Worm (Caenorhabditis elegans) whole organism, L1 larva: Measurements from ENCODE around the gene ptr-25.
A peak's percentile ranks its signal among the peaks of the same experiment; 100 is the strongest.

Source experiments
- C04F5.9 ChIP-seq: sonication (generic microtip); optimal IDR thresholded peaks from 2 replicates; lab custom pipeline; 2016; ENCODE audit warnings: missing genetic modification characterization, missing compliant biosample characterization
- F16B12.6 ChIP-seq: fragments of 150-350 bp; optimal IDR thresholded peaks from 2 replicates; lab custom pipeline; 2014; ENCODE audit warnings: missing biosample characterization, missing genetic modification characterization
- Y116A8C.19 ChIP-seq: sonication (generic microtip); optimal IDR thresholded peaks from 2 replicates; lab custom pipeline; 2016; ENCODE audit warnings: missing compliant biosample characterization, missing genetic modification characterization, borderline replicate concordance
- alr-1 ChIP-seq: fragments of 200-800 bp; sonication (Bioruptor generic); optimal IDR thresholded peaks from 2 replicates; lab custom pipeline; 2018; ENCODE audit warnings: borderline replicate concordance, mild to moderate bottlenecking, missing genetic modification characterization, missing compliant biosample characterization
- aly-2 ChIP-seq: fragments of 150-350 bp; optimal IDR thresholded peaks from 2 replicates; lab custom pipeline; 2014; ENCODE audit warnings: missing biosample characterization, missing genetic modification characterization
- blmp-1 ChIP-seq: fragments of 150-350 bp; optimal IDR thresholded peaks from 2 replicates; lab custom pipeline; 2014; ENCODE audit warnings: missing biosample characterization, missing genetic modification characterization
- ceh-63 ChIP-seq: fragments of 200-800 bp; sonication (Bioruptor generic); optimal IDR thresholded peaks from 2 replicates; lab custom pipeline; 2018; ENCODE audit warnings: mild to moderate bottlenecking, missing genetic modification characterization, missing compliant biosample characterization
- ceh-88 ChIP-seq: fragments of 200-800 bp; sonication (Bioruptor generic); IDR thresholded peaks from 2 replicates; pipeline ENCODE4 v1.3.6; 2022; ENCODE audit warnings: missing genetic modification characterization, missing compliant biosample characterization
- dpl-1 ChIP-seq, 3 experiments: fragments of 150-350 bp in 2 of 3; sonication (generic microtip) in 1 of 3; optimal IDR thresholded peaks; 2 replicates each; lab custom pipeline; 2014 to 2017; ENCODE audit warnings: missing biosample characterization in 3 of 3, missing genetic modification characterization in 3 of 3, missing genetic modification reagents in 3 of 3
- dsc-1 ChIP-seq: sonication (generic microtip); optimal IDR thresholded peaks from 2 replicates; lab custom pipeline; 2016; ENCODE audit warnings: mild to moderate bottlenecking, missing genetic modification characterization, missing compliant biosample characterization
- efl-1 ChIP-seq, 4 experiments: fragments of 150-350 bp; optimal IDR thresholded peaks in 3 of 4; peaks in 1 of 4; 1 replicate in 1 of 4; 2 replicates in 3 of 4; lab custom pipeline; 2014; ENCODE audit warnings: missing biosample characterization in 2 of 4, missing genetic modification characterization in 2 of 4, missing genetic modification reagents in 2 of 4
- efl-3 ChIP-seq: fragments of 200-800 bp; sonication (Bioruptor generic); optimal IDR thresholded peaks from 2 replicates; lab custom pipeline; 2018; ENCODE audit warnings: mild to moderate bottlenecking, missing genetic modification characterization, missing compliant biosample characterization
- egl-13 ChIP-seq: sonication (generic microtip); optimal IDR thresholded peaks from 2 replicates; lab custom pipeline; 2016; ENCODE audit warnings: missing genotype, missing genetic modification reagents, missing genetic modification characterization, missing compliant biosample characterization
- elt-3 ChIP-seq, 6 experiments: fragments of 150-350 bp in 1 of 6; sonication (generic microtip); optimal IDR thresholded peaks; 2 replicates each; lab custom pipeline; 2017 to 2018; ENCODE audit warnings: missing biosample characterization in 6 of 6, missing genetic modification characterization in 6 of 6, inconsistent platforms in 1 of 6
- ets-5 ChIP-seq: fragments of 200-800 bp; sonication (Bioruptor generic); IDR thresholded peaks from 2 replicates; pipeline ENCODE4 v1.3.6; 2022; ENCODE audit warnings: missing genetic modification characterization, missing compliant biosample characterization
- fkh-4 ChIP-seq: sonication (generic microtip); optimal IDR thresholded peaks from 2 replicates; lab custom pipeline; 2016; ENCODE audit warnings: missing compliant biosample characterization, missing genetic modification characterization, borderline replicate concordance
- fkh-8 ChIP-seq: sonication (generic microtip); optimal IDR thresholded peaks from 2 replicates; lab custom pipeline; 2016; ENCODE audit warnings: mild to moderate bottlenecking, missing genetic modification characterization, missing compliant biosample characterization
- hlh-4 ChIP-seq: sonication (generic microtip); optimal IDR thresholded peaks from 2 replicates; lab custom pipeline; 2016; ENCODE audit warnings: mild to moderate bottlenecking, missing genetic modification characterization, missing compliant biosample characterization
- isw-1 ChIP-seq: fragments of 200-800 bp; sonication (Bioruptor generic); IDR thresholded peaks from 2 replicates; pipeline ENCODE4 v1.3.6; 2022; ENCODE audit warnings: missing genetic modification characterization, missing compliant biosample characterization
- jun-1 ChIP-seq: fragments of 150-350 bp; optimal IDR thresholded peaks from 2 replicates; lab custom pipeline; 2014; ENCODE audit warnings: missing biosample characterization, missing genetic modification reagents, missing genetic modification characterization
- lin-13 ChIP-seq: fragments of 150-350 bp; optimal IDR thresholded peaks from 2 replicates; lab custom pipeline; 2014; ENCODE audit warnings: missing biosample characterization, missing genetic modification reagents, missing genetic modification characterization
- lir-3 ChIP-seq: sonication (generic microtip); optimal IDR thresholded peaks from 2 replicates; lab custom pipeline; 2016; ENCODE audit warnings: mild to moderate bottlenecking, missing genetic modification characterization, moderate library complexity, missing compliant biosample characterization; ENCODE audit not compliant: poor library complexity
- lsy-2 ChIP-seq, 2 experiments: fragments of 150-350 bp; optimal IDR thresholded peaks; 2 replicates each; lab custom pipeline; 2014; ENCODE audit warnings: missing biosample characterization in 2 of 2, missing genetic modification characterization in 2 of 2
- mab-9 ChIP-seq: fragments of 200-800 bp; sonication (Bioruptor generic); IDR thresholded peaks from 2 replicates; pipeline ENCODE4 v1.3.6; 2022; ENCODE audit warnings: missing genetic modification reagents, missing genetic modification characterization, missing compliant biosample characterization
- mef-2 ChIP-seq: fragments of 150-350 bp; optimal IDR thresholded peaks from 2 replicates; lab custom pipeline; 2014; ENCODE audit warnings: missing biosample characterization, missing genetic modification characterization
- mep-1 ChIP-seq: fragments of 150-350 bp; optimal IDR thresholded peaks from 2 replicates; lab custom pipeline; 2014; ENCODE audit warnings: missing biosample characterization, missing genetic modification characterization
- nhr-12 ChIP-seq: sonication (generic microtip); optimal IDR thresholded peaks from 2 replicates; lab custom pipeline; 2017; ENCODE audit warnings: missing biosample characterization, missing genetic modification characterization
- nhr-19 ChIP-seq: fragments of 200-800 bp; sonication (Bioruptor generic); conservative IDR thresholded peaks from 2 replicates; pipeline ENCODE4 v1.3.6; 2022; ENCODE audit warnings: missing genetic modification characterization, missing compliant biosample characterization
- nhr-20 ChIP-seq: sonication (generic microtip); optimal IDR thresholded peaks from 2 replicates; lab custom pipeline; 2016; ENCODE audit warnings: mild to moderate bottlenecking, missing genetic modification characterization, missing compliant biosample characterization
- nhr-237 ChIP-seq: fragments of 150-350 bp; optimal IDR thresholded peaks from 2 replicates; lab custom pipeline; 2014; ENCODE audit warnings: missing biosample characterization, missing genetic modification characterization
- nhr-76 ChIP-seq: sonication (generic microtip); optimal IDR thresholded peaks from 2 replicates; lab custom pipeline; 2017; ENCODE audit warnings: missing biosample characterization, missing genetic modification characterization
- nhr-85 ChIP-seq: sonication (generic microtip); peaks from one replicate; lab custom pipeline; 2016; ENCODE audit warnings: missing genetic modification characterization, inconsistent platforms, missing compliant biosample characterization
- pax-3 ChIP-seq: fragments of 200-800 bp; sonication (Bioruptor generic); optimal IDR thresholded peaks from 2 replicates; lab custom pipeline; 2018; ENCODE audit warnings: mild to moderate bottlenecking, missing genetic modification characterization, moderate library complexity, missing compliant biosample characterization
- pqm-1 ChIP-seq: sonication (generic microtip); optimal IDR thresholded peaks from 3 replicates; lab custom pipeline; 2017; ENCODE audit warnings: missing biosample characterization, missing genetic modification characterization
- rnt-1 ChIP-seq: sonication (generic microtip); optimal IDR thresholded peaks from 2 replicates; lab custom pipeline; 2016; ENCODE audit warnings: mild to moderate bottlenecking, missing genetic modification characterization, moderate library complexity, missing compliant biosample characterization
- snu-23 ChIP-seq: sonication (generic microtip); optimal IDR thresholded peaks from 2 replicates; lab custom pipeline; 2016; ENCODE audit warnings: missing genetic modification characterization, missing compliant biosample characterization
- sptf-1 ChIP-seq: fragments of 150-350 bp; optimal IDR thresholded peaks from 2 replicates; lab custom pipeline; 2014; ENCODE audit warnings: missing biosample characterization, missing genetic modification characterization
- swsn-7 ChIP-seq: sonication (generic microtip); optimal IDR thresholded peaks from 2 replicates; lab custom pipeline; 2016; ENCODE audit warnings: missing genetic modification characterization, missing compliant biosample characterization
- tbx-2 ChIP-seq: sonication (generic microtip); optimal IDR thresholded peaks from 2 replicates; lab custom pipeline; 2016; ENCODE audit warnings: missing genetic modification characterization, missing compliant biosample characterization
- unc-130 ChIP-seq: fragments of 150-350 bp; optimal IDR thresholded peaks from 2 replicates; lab custom pipeline; 2017; ENCODE audit warnings: missing biosample characterization, missing genetic modification characterization, inconsistent platforms
- unc-30 ChIP-seq: sonication (generic microtip); optimal IDR thresholded peaks from 2 replicates; lab custom pipeline; 2017; ENCODE audit warnings: missing biosample characterization, missing genetic modification characterization
- unc-98 ChIP-seq: fragments of 200-800 bp; sonication (Bioruptor generic); IDR thresholded peaks from 2 replicates; pipeline ENCODE4 v1.3.6; 2022; ENCODE audit warnings: missing genetic modification characterization, missing compliant biosample characterization
- vab-15 ChIP-seq: sonication (generic microtip); optimal IDR thresholded peaks from 2 replicates; lab custom pipeline; 2017; ENCODE audit warnings: missing genotype, mild to moderate bottlenecking, missing genetic modification characterization, missing compliant biosample characterization
- xbp-1 ChIP-seq: sonication (generic microtip); optimal IDR thresholded peaks from 2 replicates; lab custom pipeline; 2016; ENCODE audit warnings: missing genetic modification characterization, missing compliant biosample characterization
- zag-1 ChIP-seq: fragments of 150-350 bp; optimal IDR thresholded peaks from 2 replicates; lab custom pipeline; 2014; ENCODE audit warnings: missing biosample characterization, missing genetic modification characterization
- ztf-11 ChIP-seq, 2 experiments: sonication (generic microtip); optimal IDR thresholded peaks; 2 replicates each; lab custom pipeline; 2016 to 2017; ENCODE audit warnings: missing genetic modification characterization in 2 of 2, missing biosample characterization in 1 of 2, missing compliant biosample characterization in 1 of 2
- ztf-4 ChIP-seq: fragments of 150-350 bp; optimal IDR thresholded peaks from 2 replicates; lab custom pipeline; 2014; ENCODE audit warnings: missing biosample characterization, missing genetic modification characterization

The ptr-25 gene

DNA sequence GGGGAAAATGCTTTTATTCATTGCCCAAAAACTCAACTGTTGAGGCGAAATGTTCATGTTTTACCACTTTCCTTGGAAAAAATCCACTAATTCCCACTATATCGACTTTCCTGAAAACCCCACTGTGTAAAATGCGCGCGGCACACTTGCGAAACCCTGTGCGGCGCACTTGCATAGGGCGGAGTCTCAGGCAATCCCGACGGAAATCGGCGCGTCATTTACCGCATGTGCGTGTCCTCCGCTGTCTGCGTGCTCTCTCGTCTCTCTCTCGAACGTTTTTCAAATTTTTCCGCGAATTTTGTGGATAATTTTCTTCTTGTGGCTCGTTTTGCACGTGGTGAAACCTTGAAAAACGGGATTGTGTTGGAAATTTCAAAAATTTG, 26.8 kb upstream of the ptr-25 start, which contains the start of gene atx-2 (continued):
- TF ChIP-seq lsy-2 (tag; optimal IDR thresholded peaks at IDR 0.05; lab: Kevin White, UChicago) (peak; percentile 48 to 77), ceh-63 (GFP tag; lab: Kevin White, UChicago) (no peak), mab-9 (GFP tag; lab: Robert Waterston, UW) (peak; percentile 77), lir-3 (tag; lab: Kevin White, UChicago) (peak; percentile 76), unc-30 (tag; lab: Kevin White, UChicago) (no peak), fkh-4 (tag; lab: Kevin White, UChicago) (no peak), isw-1 (GFP tag; lab: Robert Waterston, UW) (peak; percentile 65)

ce11 chrIII:10462935-10463548, 24.9 kb upstream of the ptr-25 start:
- TF ChIP-seq lir-3 (tag; lab: Kevin White, UChicago), result no peak
- TF ChIP-seq blmp-1 (tag; lab: Kevin White, UChicago), result peak; percentile 71
- no peak for TF ChIP-seq efl-1 (optimal IDR thresholded peaks at IDR 0.05; lab: Kevin White, UChicago)
- peak in 1 of 2 experiments; percentile 68 for TF ChIP-seq efl-1 (GFP tag; optimal IDR thresholded peaks at IDR 0.05 in 1 of 2; lab: Kevin White, UChicago)

ce11 chrIII:10463653-10464052, 24.3 kb upstream of the ptr-25 start:
- TF ChIP-seq pqm-1 (tag; lab: Kevin White, UChicago) (no peak), egl-13 (tag; lab: Kevin White, UChicago) (no peak), tbx-2 (no peak), fkh-8 (tag; lab: Kevin White, UChicago) (no peak), nhr-76 (tag; lab: Kevin White, UChicago) (no peak), aly-2 (tag; lab: Kevin White, UChicago) (no peak), zag-1 (tag; lab: Kevin White, UChicago) (no peak), F16B12.6 (no peak), unc-130 (tag; lab: Kevin White, UChicago) (no peak), elt-3 (tag; optimal IDR thresholded peaks at IDR 0.05; lab: Kevin White, UChicago) (peak in 2 of 6 experiments; percentile 0 to 72), dsc-1 (tag; lab: Kevin White, UChicago) (no peak), nhr-12 (tag; lab: Kevin White, UChicago) (no peak), alr-1 (no peak), ceh-63 (GFP tag; lab: Kevin White, UChicago) (no peak), dpl-1 (GFP tag; optimal IDR thresholded peaks at IDR 0.05; lab: Kevin White, UChicago) (peak in 1 of 3 experiments; percentile 23), pax-3 (no peak), unc-98 (GFP tag; lab: Robert Waterston, UW) (no peak), jun-1 (tag; lab: Kevin White, UChicago) (no peak), mep-1 (tag; lab: Kevin White, UChicago) (peak; percentile 55), lir-3 (tag; lab: Kevin White, UChicago) (no peak), Y116A8C.19 (tag; lab: Kevin White, UChicago) (no peak), rnt-1 (peak; percentile 32), efl-3 (no peak), swsn-7 (tag; lab: Kevin White, UChicago) (no peak), C04F5.9 (no peak), mef-2 (tag; lab: Kevin White, UChicago) (no peak), ceh-88 (GFP tag; lab: Robert Waterston, UW) (no peak), nhr-85 (tag; lab: Kevin White, UChicago) (no peak), hlh-4 (tag; lab: Kevin White, UChicago) (no peak), snu-23 (GFP tag; lab: Kevin White, UChicago) (peak; percentile 60), ztf-11 (tag; optimal IDR thresholded peaks at IDR 0.05; lab: Kevin White, UChicago) (no peak), nhr-237 (tag; lab: Kevin White, UChicago) (no peak), vab-15 (tag; lab: Kevin White, UChicago) (no peak), nhr-20 (tag; lab: Kevin White, UChicago) (peak; percentile 17), sptf-1 (tag; lab: Kevin White, UChicago) (no peak), nhr-19 (GFP tag; lab: Robert Waterston, UW) (no peak), xbp-1 (tag; lab: Kevin White, UChicago) (no peak), unc-30 (tag; lab: Kevin White, UChicago) (no peak), ets-5 (GFP tag; lab: Robert Waterston, UW) (no peak), fkh-4 (tag; lab: Kevin White, UChicago) (no peak), lin-13 (GFP tag; lab: Kevin White, UChicago) (no peak), ztf-4 (no peak)
